Worm (Caenorhabditis elegans) whole organism, young adult: ENCODE measurements around the gene srlf-30.
A peak's percentile ranks its signal among the peaks of the same experiment; 100 is the strongest.

Experiments
- B0035.1 ChIP-seq: sonication (generic microtip); optimal IDR thresholded peaks from 2 replicates; lab custom pipeline; 2016; ENCODE audit warnings: missing genetic modification characterization, mild to moderate bottlenecking, missing compliant biosample characterization, missing genotype, missing genetic modification reagents
- F10E7.11 ChIP-seq: sonication (generic microtip); optimal IDR thresholded peaks from 2 replicates; lab custom pipeline; 2017; ENCODE audit warnings: mild to moderate bottlenecking, missing genetic modification characterization, moderate library complexity, missing compliant biosample characterization
- F33H1.4 ChIP-seq: fragments of 200-800 bp; sonication (Bioruptor generic); IDR thresholded peaks from 2 replicates; pipeline ENCODE4 v1.3.6; 2022; ENCODE audit warnings: missing genetic modification reagents, missing genetic modification characterization, missing compliant biosample characterization
- F37B4.10 ChIP-seq: fragments of 200-800 bp; sonication (Bioruptor generic); IDR thresholded peaks from 2 replicates; pipeline ENCODE4 v1.3.6; 2022; ENCODE audit warnings: missing genetic modification characterization, missing compliant biosample characterization
- F55B11.4 ChIP-seq: sonication (generic microtip); optimal IDR thresholded peaks from 2 replicates; lab custom pipeline; 2016; ENCODE audit warnings: missing compliant biosample characterization, missing genetic modification characterization, borderline replicate concordance; ENCODE audit not compliant: insufficient read depth
- F57C9.4 ChIP-seq: sonication (generic microtip); optimal IDR thresholded peaks from 2 replicates; lab custom pipeline; 2017; ENCODE audit warnings: mild to moderate bottlenecking, missing genetic modification characterization, missing compliant biosample characterization
- K12H6.12 ChIP-seq: fragments of 200-800 bp; sonication (Bioruptor generic); optimal IDR thresholded peaks from 2 replicates; lab custom pipeline; 2018; ENCODE audit warnings: mild to moderate bottlenecking, missing genetic modification characterization, missing compliant biosample characterization
- T26A5.8 ChIP-seq: sonication (generic microtip); optimal IDR thresholded peaks from 2 replicates; lab custom pipeline; 2016; ENCODE audit warnings: missing genetic modification characterization, missing compliant biosample characterization
- Y53G8AR.9 ChIP-seq: fragments of 200-800 bp; sonication (Bioruptor generic); conservative IDR thresholded peaks from 2 replicates; pipeline ENCODE4 v1.3.6; 2022; ENCODE audit warnings: missing genetic modification reagents, missing genetic modification characterization, missing compliant biosample characterization
- akir-1 ChIP-seq: fragments of 200-800 bp; sonication (Bioruptor generic); optimal IDR thresholded peaks from 2 replicates; lab custom pipeline; 2018; ENCODE audit warnings: mild to moderate bottlenecking, missing genetic modification characterization, moderate library complexity, missing compliant biosample characterization
- aptf-2 ChIP-seq: fragments of 200-800 bp; sonication (Bioruptor generic); conservative IDR thresholded peaks from 2 replicates; pipeline ENCODE4 v1.3.6; 2022; ENCODE audit warnings: missing genetic modification reagents, missing genetic modification characterization, missing compliant biosample characterization
- attf-3 ChIP-seq: fragments of 200-800 bp; sonication (Bioruptor generic); conservative IDR thresholded peaks from 2 replicates; pipeline ENCODE4 v1.3.6; 2022; ENCODE audit warnings: missing genetic modification reagents, missing genetic modification characterization, missing compliant biosample characterization
- attf-5 ChIP-seq: fragments of 200-800 bp; sonication (Bioruptor generic); optimal IDR thresholded peaks from 2 replicates; lab custom pipeline; 2018; ENCODE audit warnings: mild to moderate bottlenecking, missing genetic modification characterization, missing compliant biosample characterization
- cebp-1 ChIP-seq, 2 experiments: fragments of 200-800 bp in 1 of 2; sonication (Bioruptor generic) in 1 of 2; sonication (generic microtip) in 1 of 2; IDR thresholded peaks in 1 of 2; optimal IDR thresholded peaks in 1 of 2; 2 replicates each; pipeline versions ENCODE4 v1.3.6 to Lab custom; 2017 to 2022; ENCODE audit warnings: missing compliant biosample characterization in 2 of 2, missing genetic modification characterization in 2 of 2, mild to moderate bottlenecking in 1 of 2, missing genetic modification reagents in 1 of 2, moderate library complexity in 1 of 2
- ceh-100 ChIP-seq: fragments of 200-800 bp; sonication (Bioruptor generic); IDR thresholded peaks from 2 replicates; pipeline ENCODE4 v1.3.6; 2022; ENCODE audit warnings: missing genetic modification reagents, missing genetic modification characterization, missing compliant biosample characterization
- ceh-27 ChIP-seq: fragments of 200-800 bp; sonication (Bioruptor generic); optimal IDR thresholded peaks from 2 replicates; lab custom pipeline; 2018; ENCODE audit warnings: mild to moderate bottlenecking, missing genetic modification characterization, moderate library complexity, missing compliant biosample characterization
- ceh-40 ChIP-seq: fragments of 200-800 bp; sonication (Bioruptor generic); IDR thresholded peaks from 2 replicates; pipeline ENCODE4 v1.3.6; 2022; ENCODE audit warnings: missing genetic modification characterization, missing compliant biosample characterization
- ceh-79 ChIP-seq: sonication (generic microtip); optimal IDR thresholded peaks from 2 replicates; lab custom pipeline; 2017; ENCODE audit warnings: mild to moderate bottlenecking, missing genetic modification characterization, missing compliant biosample characterization
- ceh-91 ChIP-seq: fragments of 200-800 bp; sonication (Bioruptor generic); IDR thresholded peaks from 2 replicates; pipeline ENCODE4 v1.3.6; 2022; ENCODE audit warnings: missing genetic modification reagents, missing genetic modification characterization, missing compliant biosample characterization
- chd-7 ChIP-seq: sonication (generic microtip); optimal IDR thresholded peaks from 2 replicates; lab custom pipeline; 2016; ENCODE audit warnings: mild to moderate bottlenecking, missing genetic modification characterization, moderate library complexity, missing compliant biosample characterization
- dox-1 ChIP-seq: fragments of 200-800 bp; sonication (Bioruptor generic); IDR thresholded peaks from 2 replicates; pipeline ENCODE4 v1.3.6; 2022; ENCODE audit warnings: missing genetic modification reagents, missing genetic modification characterization, missing compliant biosample characterization
- efl-1 ChIP-seq: fragments of 150-350 bp; optimal IDR thresholded peaks from 2 replicates; lab custom pipeline; 2014; ENCODE audit warnings: missing biosample characterization, missing genetic modification reagents, missing genetic modification characterization
- ekl-4 ChIP-seq: fragments of 200-800 bp; sonication (Bioruptor generic); IDR thresholded peaks from 2 replicates; pipeline ENCODE4 v1.3.6; 2022; ENCODE audit warnings: missing genetic modification reagents, missing genetic modification characterization, missing compliant biosample characterization
- ets-4 ChIP-seq: fragments of 200-800 bp; sonication (Bioruptor generic); optimal IDR thresholded peaks from 2 replicates; lab custom pipeline; 2018; ENCODE audit warnings: mild to moderate bottlenecking, missing genetic modification characterization, missing compliant biosample characterization
- gei-17 ChIP-seq: fragments of 200-800 bp; sonication (Bioruptor generic); optimal IDR thresholded peaks from 2 replicates; lab custom pipeline; 2018; ENCODE audit warnings: mild to moderate bottlenecking, missing genetic modification characterization, missing compliant biosample characterization
- hsf-1 ChIP-seq: fragments of 200-800 bp; sonication (Bioruptor generic); IDR thresholded peaks from 2 replicates; pipeline ENCODE4 v1.3.6; 2022; ENCODE audit warnings: missing genetic modification reagents, missing genetic modification characterization, missing compliant biosample characterization
- let-526 ChIP-seq: fragments of 200-800 bp; sonication (Bioruptor generic); IDR thresholded peaks from 2 replicates; pipeline ENCODE4 v1.3.6; 2022; ENCODE audit warnings: missing genetic modification reagents, missing genetic modification characterization, missing compliant biosample characterization
- let-607 ChIP-seq, 2 experiments: fragments of 200-800 bp in 1 of 2; sonication (Bioruptor generic) in 1 of 2; sonication (generic microtip) in 1 of 2; optimal IDR thresholded peaks; 2 replicates each; lab custom pipeline; 2016 to 2018; ENCODE audit warnings: mild to moderate bottlenecking in 2 of 2, missing compliant biosample characterization in 2 of 2, missing genetic modification characterization in 2 of 2, moderate library complexity in 2 of 2, missing genotype in 1 of 2
- lin-40 ChIP-seq: sonication (generic microtip); optimal IDR thresholded peaks from 2 replicates; lab custom pipeline; 2016; ENCODE audit warnings: missing genetic modification characterization, mild to moderate bottlenecking, missing compliant biosample characterization, missing genotype, missing genetic modification reagents
- lir-1 ChIP-seq: fragments of 200-800 bp; sonication (Bioruptor generic); conservative IDR thresholded peaks from 2 replicates; pipeline ENCODE4 v1.3.6; 2022; ENCODE audit warnings: missing genetic modification reagents, missing genetic modification characterization, missing compliant biosample characterization
- madf-3 ChIP-seq: fragments of 200-800 bp; sonication (Bioruptor generic); IDR thresholded peaks from 2 replicates; pipeline ENCODE4 v1.3.6; 2022; ENCODE audit warnings: missing genetic modification reagents, missing genetic modification characterization, missing compliant biosample characterization
- nfya-1 ChIP-seq: sonication (generic microtip); optimal IDR thresholded peaks from 2 replicates; lab custom pipeline; 2017; ENCODE audit warnings: antibody characterized with exemption, missing compliant biosample characterization, missing genetic modification characterization, borderline replicate concordance; ENCODE audit not compliant: insufficient read depth
- nhr-120 ChIP-seq: fragments of 200-800 bp; sonication (Bioruptor generic); IDR thresholded peaks from 2 replicates; pipeline ENCODE4 v1.3.6; 2022; ENCODE audit warnings: missing genetic modification characterization, missing compliant biosample characterization
- nhr-179 ChIP-seq: sonication (generic microtip); optimal IDR thresholded peaks from 2 replicates; lab custom pipeline; 2016; ENCODE audit warnings: mild to moderate bottlenecking, missing genetic modification characterization, missing compliant biosample characterization
- pha-4 ChIP-seq: fragments of 150-350 bp; sonication (generic microtip); optimal IDR thresholded peaks from 2 replicates; lab custom pipeline; 2014; ENCODE audit warnings: missing biosample characterization, missing genetic modification reagents, missing genetic modification characterization
- rpc-1 ChIP-seq, 2 experiments: fragments of 150-350 bp in 1 of 2; sonication (generic microtip) in 1 of 2; optimal IDR thresholded peaks; 2 replicates each; lab custom pipeline; 2014 to 2018; ENCODE audit warnings: missing biosample characterization in 1 of 2, missing genetic modification characterization in 1 of 2, missing genetic modification reagents in 1 of 2, missing genotype in 1 of 2
- sea-2 ChIP-seq: fragments of 200-800 bp; sonication (Bioruptor generic); IDR thresholded peaks from 2 replicates; pipeline ENCODE4 v1.3.6; 2022; ENCODE audit warnings: missing genetic modification characterization, missing compliant biosample characterization
- snpc-3.4 ChIP-seq: sonication (generic microtip); optimal IDR thresholded peaks from 2 replicates; lab custom pipeline; 2017; ENCODE audit warnings: missing genetic modification characterization, mild to moderate bottlenecking, missing compliant biosample characterization, antibody characterized with exemption, moderate library complexity, missing genotype, missing genetic modification reagents
- snpc-4 ChIP-seq, 5 experiments: fragments of 150-350 bp in 1 of 5; sonication (generic microtip) in 4 of 5; optimal IDR thresholded peaks; 2 replicates each; lab custom pipeline; 2014 to 2018; ENCODE audit warnings: missing genetic modification characterization in 5 of 5, missing biosample characterization in 3 of 5, antibody characterized with exemption in 2 of 5, mild to moderate bottlenecking in 2 of 5, missing compliant biosample characterization in 2 of 5, missing genotype in 2 of 5, moderate library complexity in 2 of 5, missing genetic modification reagents in 1 of 5
- sptf-2 ChIP-seq: fragments of 200-800 bp; sonication (Bioruptor generic); optimal IDR thresholded peaks from 2 replicates; lab custom pipeline; 2018; ENCODE audit warnings: mild to moderate bottlenecking, missing genetic modification characterization, missing compliant biosample characterization
- tbp1 ChIP-seq: fragments of 200-800 bp; sonication (Bioruptor generic); optimal IDR thresholded peaks from 2 replicates; lab custom pipeline; 2018; ENCODE audit warnings: mild to moderate bottlenecking, missing genetic modification characterization, missing compliant biosample characterization
- xnd-1 ChIP-seq: sonication (generic microtip); optimal IDR thresholded peaks from 2 replicates; lab custom pipeline; 2016; ENCODE audit warnings: missing genotype, missing genetic modification reagents, missing genetic modification characterization, missing compliant biosample characterization
- zfh-2 ChIP-seq: fragments of 200-800 bp; sonication (Bioruptor generic); conservative IDR thresholded peaks from 2 replicates; pipeline ENCODE4 v1.3.6; 2022; ENCODE audit warnings: missing genetic modification reagents, missing genetic modification characterization, missing compliant biosample characterization
- zim-3 ChIP-seq: sonication (generic microtip); optimal IDR thresholded peaks from 2 replicates; lab custom pipeline; 2017; ENCODE audit warnings: mild to moderate bottlenecking, missing genetic modification characterization, moderate library complexity, missing compliant biosample characterization
- ztf-25 ChIP-seq: fragments of 200-800 bp; sonication (Bioruptor generic); IDR thresholded peaks from 2 replicates; pipeline ENCODE4 v1.3.6; 2022; ENCODE audit warnings: missing genetic modification reagents, missing genetic modification characterization, missing compliant biosample characterization
- ztf-26 ChIP-seq: sonication (generic microtip); optimal IDR thresholded peaks from 2 replicates; lab custom pipeline; 2017; ENCODE audit warnings: missing genetic modification characterization, missing compliant biosample characterization

Gene srlf-30

ce11 chrIV:10936906-10937540 is 36.8 kb downstream of the srlf-30 start, which contains the start of gene fic-1:
fic-1 (plus strand) TSS chrIV:10937454.
- TF ChIP-seq rpc-1 (optimal IDR thresholded peaks at IDR 0.05; lab: Kevin White, UChicago) (no peak), rpc-1 (tag; optimal IDR thresholded peaks at IDR 0.05; lab: Kevin White, UChicago) (no peak), K12H6.12 (peak; percentile 49), pha-4 (tag; lab: Kevin White, UChicago) (no peak), F57C9.4 (tag; lab: Kevin White, UChicago) (no peak), ztf-25 (GFP tag; lab: Robert Waterston, UW) (no peak), madf-3 (no peak), snpc-4 (GFP tag; optimal IDR thresholded peaks at IDR 0.05; lab: Kevin White, UChicago) (no peak), snpc-4 (tag; optimal IDR thresholded peaks at IDR 0.05; lab: Kevin White, UChicago) (peak in 2 of 4 experiments; percentile 2 to 15), tbp1 (GFP tag; lab: Kevin White, UChicago) (no peak), xnd-1 (tag; lab: Kevin White, UChicago) (peak; percentile 81), T26A5.8 (no peak), let-607 (tag; optimal IDR thresholded peaks at IDR 0.05; lab: Kevin White, UChicago) (no peak), ztf-26 (tag; lab: Kevin White, UChicago) (no peak), ceh-27 (GFP tag; lab: Kevin White, UChicago) (peak; percentile 31), ets-4 (GFP tag; lab: Kevin White, UChicago) (no peak), ekl-4 (GFP tag; lab: Robert Waterston, UW) (no peak), akir-1 (GFP tag; lab: Kevin White, UChicago) (no peak), sea-2 (GFP tag; lab: Robert Waterston, UW) (no peak), sptf-2 (no peak), nhr-120 (GFP tag; lab: Robert Waterston, UW) (no peak), zim-3 (tag; lab: Kevin White, UChicago) (no peak), B0035.1 (tag; lab: Kevin White, UChicago) (no peak), cebp-1 (GFP tag; IDR thresholded peaks at IDR 0.05; lab: Robert Waterston, UW) (peak; percentile 48; the same call in 1 of the 2 replicates), cebp-1 (tag; optimal IDR thresholded peaks at IDR 0.05; lab: Kevin White, UChicago) (peak; percentile 90), aptf-2 (no peak), attf-3 (no peak), ceh-91 (no peak), F33H1.4 (GFP tag; lab: Robert Waterston, UW) (peak; percentile 87), ceh-100 (GFP tag; lab: Robert Waterston, UW) (no peak), F37B4.10 (GFP tag; lab: Robert Waterston, UW) (no peak), efl-1 (GFP tag; lab: Kevin White, UChicago) (no peak), attf-5 (peak; percentile 54), nhr-179 (tag; lab: Kevin White, UChicago) (no peak), let-526 (GFP tag; lab: Robert Waterston, UW) (no peak), F10E7.11 (no peak), F55B11.4 (no peak), ceh-40 (no peak), Y53G8AR.9 (GFP tag; lab: Robert Waterston, UW) (no peak), ceh-79 (tag; lab: Kevin White, UChicago) (no peak), nfya-1 (no peak), lin-40 (tag; lab: Kevin White, UChicago) (no peak), gei-17 (GFP tag; lab: Kevin White, UChicago) (no peak), dox-1 (no peak), chd-7 (tag; lab: Kevin White, UChicago) (no peak), lir-1 (GFP tag; lab: Robert Waterston, UW) (no peak), snpc-3.4 (tag; lab: Kevin White, UChicago) (peak; percentile 10), hsf-1 (GFP tag; lab: Robert Waterston, UW) (no peak), zfh-2 (GFP tag; lab: Robert Waterston, UW) (no peak)
